Fruit fly (Drosophila melanogaster) whole organism, wandering third instar larva: Measurements from ENCODE around the gene Daxx.

Source experiments
- Abd-B ChIP-seq: fragments of >200 bp; optimal IDR thresholded peaks from 2 replicates; lab custom pipeline; 2017; ENCODE audit warnings: missing biosample characterization, missing genetic modification characterization
- CG9705 ChIP-seq: fragments of 200-800 bp; sonication (Bioruptor generic); optimal IDR thresholded peaks from 2 replicates; lab custom pipeline; 2018; ENCODE audit warnings: missing biosample characterization, mild to moderate bottlenecking, missing genetic modification characterization
- CrebA ChIP-seq: fragments of 200-800 bp; sonication (Bioruptor generic); optimal IDR thresholded peaks from 2 replicates; lab custom pipeline; 2016; ENCODE audit warnings: missing biosample characterization, mild to moderate bottlenecking, missing genetic modification characterization, borderline replicate concordance
- Dfd ChIP-seq: fragments of >200 bp; optimal IDR thresholded peaks from 2 replicates; lab custom pipeline; 2017; ENCODE audit warnings: missing biosample characterization, missing genetic modification characterization
- GATAd ChIP-seq: sonication (Bioruptor generic); optimal IDR thresholded peaks from 2 replicates; lab custom pipeline; 2016; ENCODE audit warnings: missing biosample characterization, missing genetic modification characterization
- HLH106 ChIP-seq: fragments of 200-800 bp; optimal IDR thresholded peaks from 3 replicates; lab custom pipeline; 2019; ENCODE audit warnings: missing biosample characterization, mild to moderate bottlenecking, missing genetic modification characterization, moderate library complexity
- Hnf4 ChIP-seq: fragments of 200-800 bp; sonication (Bioruptor generic); optimal IDR thresholded peaks from 2 replicates; lab custom pipeline; 2016; ENCODE audit warnings: missing biosample characterization, mild to moderate bottlenecking, missing genetic modification characterization
- Hr78 ChIP-seq: fragments of >200 bp; optimal IDR thresholded peaks from 2 replicates; lab custom pipeline; 2017; ENCODE audit warnings: missing biosample characterization, missing genetic modification characterization
- Jra ChIP-seq: sonication (Bioruptor generic); optimal IDR thresholded peaks from 2 replicates; lab custom pipeline; 2016; ENCODE audit warnings: missing biosample characterization, missing genetic modification characterization
- Mio ChIP-seq: sonication (Bioruptor generic); optimal IDR thresholded peaks from 2 replicates; lab custom pipeline; 2016; ENCODE audit warnings: missing biosample characterization, missing genetic modification characterization
- Myc ChIP-seq: fragments of >200 bp; optimal IDR thresholded peaks from 2 replicates; lab custom pipeline; 2017
- N ChIP-seq: fragments of >200 bp; optimal IDR thresholded peaks from 2 replicates; lab custom pipeline; 2018; ENCODE audit warnings: missing biosample characterization, missing external identifiers, missing genetic modification characterization
- OdsH ChIP-seq: fragments of 200-800 bp; sonication (Bioruptor generic); optimal IDR thresholded peaks from 2 replicates; lab custom pipeline; 2016; ENCODE audit warnings: missing biosample characterization, mild to moderate bottlenecking, missing genetic modification characterization
- Rel ChIP-seq, 2 experiments: fragments of 200-800 bp; sonication (Bioruptor generic) in 1 of 2; optimal IDR thresholded peaks; 2 replicates in 1 of 2; 3 replicates in 1 of 2; lab custom pipeline; 2016 to 2019; ENCODE audit warnings: mild to moderate bottlenecking in 2 of 2, missing biosample characterization in 2 of 2, missing genetic modification characterization in 2 of 2, moderate library complexity in 1 of 2
- Sp1 ChIP-seq: fragments of 200-800 bp; sonication (Bioruptor generic); optimal IDR thresholded peaks from 3 replicates; lab custom pipeline; 2019; ENCODE audit warnings: missing biosample characterization, mild to moderate bottlenecking, missing genetic modification characterization, moderate library complexity
- Vsx2 ChIP-seq: fragments of 200-300, 225-300 bp; sonication (Bioruptor generic); optimal IDR thresholded peaks from 2 replicates; lab custom pipeline; 2018; ENCODE audit warnings: missing biosample characterization, missing genetic modification characterization; ENCODE audit not compliant: partially characterized antibody
- brk ChIP-seq: fragments of 200-800 bp; sonication (Bioruptor generic); optimal IDR thresholded peaks from 2 replicates; lab custom pipeline; 2016; ENCODE audit warnings: missing biosample characterization, mild to moderate bottlenecking, missing genetic modification characterization
- dl ChIP-seq, 2 experiments: fragments of 175-275, 200-275 bp in 1 of 2; fragments of 200-275 bp in 1 of 2; sonication (Bioruptor generic); optimal IDR thresholded peaks; lab custom pipeline; 2018; ENCODE audit warnings: mild to moderate bottlenecking in 2 of 2, missing biosample characterization in 2 of 2, missing genetic modification characterization in 2 of 2, moderate library complexity in 2 of 2; ENCODE audit not compliant: partially characterized antibody in 2 of 2, insufficient read depth in 1 of 2
- dmrt93B ChIP-seq: fragments of 200-800 bp; sonication (Bioruptor generic); optimal IDR thresholded peaks from 2 replicates; lab custom pipeline; 2018; ENCODE audit warnings: missing biosample characterization, mild to moderate bottlenecking, missing genetic modification characterization
- dsf ChIP-seq: sonication (Bioruptor generic); optimal IDR thresholded peaks from 2 replicates; lab custom pipeline; 2016; ENCODE audit warnings: missing biosample characterization, missing genetic modification characterization, borderline replicate concordance
- ey ChIP-seq: fragments of 200-800 bp; sonication (Bioruptor generic); optimal IDR thresholded peaks from 2 replicates; lab custom pipeline; 2016; ENCODE audit warnings: missing biosample characterization, missing genetic modification characterization
- foxo ChIP-seq, 2 experiments: fragments of 200-800 bp; sonication (Bioruptor generic); optimal IDR thresholded peaks; 2 replicates in 1 of 2; 3 replicates in 1 of 2; lab custom pipeline; 2016 to 2017; ENCODE audit warnings: missing biosample characterization in 2 of 2, missing genetic modification characterization in 2 of 2
- fru ChIP-seq: fragments of 200-800 bp; sonication (Bioruptor generic); optimal IDR thresholded peaks from 3 replicates; lab custom pipeline; 2016; ENCODE audit warnings: missing biosample characterization, mild to moderate bottlenecking, missing genetic modification characterization
- h ChIP-seq: fragments of 200-800 bp; sonication (Bioruptor generic); optimal IDR thresholded peaks from 3 replicates; lab custom pipeline; 2016; ENCODE audit warnings: missing biosample characterization, mild to moderate bottlenecking, missing genetic modification characterization
- lola ChIP-seq: fragments of >200 bp; optimal IDR thresholded peaks from 2 replicates; lab custom pipeline; 2017; ENCODE audit warnings: missing biosample characterization, missing genetic modification characterization
- pan ChIP-seq: fragments of >200 bp; optimal IDR thresholded peaks from 2 replicates; lab custom pipeline; 2017
- psq ChIP-seq: fragments of 200-800 bp; sonication (Bioruptor generic); optimal IDR thresholded peaks from 3 replicates; lab custom pipeline; 2017; ENCODE audit warnings: missing biosample characterization, mild to moderate bottlenecking, missing genetic modification characterization, moderate library complexity
- rgr ChIP-seq: fragments of 200-800 bp; sonication (Bioruptor generic); optimal IDR thresholded peaks from 3 replicates; lab custom pipeline; 2016; ENCODE audit warnings: missing biosample characterization, mild to moderate bottlenecking, missing genetic modification characterization
- sage ChIP-seq: fragments of 200-800 bp; sonication (Bioruptor generic); optimal IDR thresholded peaks from 2 replicates; lab custom pipeline; 2016; ENCODE audit warnings: missing biosample characterization, mild to moderate bottlenecking, missing genetic modification characterization
- sv ChIP-seq: fragments of 200-800 bp; sonication (Bioruptor generic); optimal IDR thresholded peaks from 3 replicates; lab custom pipeline; 2016; ENCODE audit warnings: missing biosample characterization, missing genetic modification characterization
- tai ChIP-seq: sonication (Bioruptor generic); optimal IDR thresholded peaks from 2 replicates; lab custom pipeline; 2016; ENCODE audit warnings: missing biosample characterization, missing genetic modification characterization
- usp ChIP-seq: fragments of >200 bp; optimal IDR thresholded peaks from 2 replicates; lab custom pipeline; 2017; ENCODE audit warnings: missing biosample characterization, missing genetic modification characterization
- woc ChIP-seq: sonication (Bioruptor generic); optimal IDR thresholded peaks from 2 replicates; lab custom pipeline; 2016; ENCODE audit warnings: missing biosample characterization, mild to moderate bottlenecking, missing genetic modification characterization

Gene Daxx

dm6 chr2L:6449753-6450152 lies 31.0 kb upstream of the Daxx start:
- no peak for TF ChIP-seq Rel (GFP tag; optimal IDR thresholded peaks at IDR 0.05; lab: Kevin White, UChicago)
- peak; percentile 47 for TF ChIP-seq Rel (tag; optimal IDR thresholded peaks at IDR 0.05; lab: Kevin White, UChicago)
- TF ChIP-seq pan (lab: Kevin White, UChicago) = no peak

- TF ChIP-seq h (GFP tag; lab: Kevin White, UChicago) (no peak), N (GFP tag; lab: Kevin White, UChicago) (peak; percentile 76), Jra (no peak), usp (GFP tag; lab: Kevin White, UChicago) (no peak), foxo (GFP tag; optimal IDR thresholded peaks at IDR 0.05; lab: Kevin White, UChicago) (peak in 1 of 2 experiments; percentile 18), fru (GFP tag; lab: Kevin White, UChicago) (peak; percentile 37)
- TF ChIP-seq, all 38 proteins: peak for 3
These were observed 25.4 kb upstream of the Daxx start, which contains the start of gene retm for dm6 chr2L:6455032-6455954. Gene retm, minus strand, starts transcription at chr2L:6455929.

dm6 chr2L:6455955-6456599 lies 24.7 kb upstream of the Daxx start, which contains the start of gene frj:
Gene frj, plus strand, starts transcription at chr2L:6456052.
- TF ChIP-seq pan (lab: Kevin White, UChicago) (no peak), Dfd (no peak), Vsx2 (GFP tag; lab: Kevin White, UChicago) (no peak), HLH106 (peak; percentile 57), dl (GFP tag; optimal IDR thresholded peaks at IDR 0.05; lab: Kevin White, UChicago; ENCODE audit: insufficient read depth in 1 of 2, partially characterized antibody in 2 of 2) (no peak), Hnf4 (GFP tag; lab: Kevin White, UChicago) (peak; percentile 63), lola (peak; percentile 49), GATAd (GFP tag; lab: Kevin White, UChicago) (no peak), dsf (peak; percentile 20), N (GFP tag; lab: Kevin White, UChicago) (peak; percentile 89), psq (GFP tag; lab: Kevin White, UChicago) (peak; percentile 13), ey (peak; percentile 47), Hr78 (GFP tag; lab: Kevin White, UChicago) (peak; percentile 87), Jra (peak; percentile 52), OdsH (GFP tag; lab: Kevin White, UChicago) (peak; percentile 17), Myc (lab: Kevin White, UChicago) (peak; percentile 21), usp (GFP tag; lab: Kevin White, UChicago) (no peak), fru (GFP tag; lab: Kevin White, UChicago) (peak; percentile 45), sv (GFP tag; lab: Kevin White, UChicago) (peak; percentile 63), CrebA (no peak), Abd-B (GFP tag; lab: Kevin White, UChicago) (peak; percentile 26), rgr (GFP tag; lab: Kevin White, UChicago) (peak; percentile 49), sage (GFP tag; lab: Kevin White, UChicago) (peak; percentile 3), foxo (GFP tag; optimal IDR thresholded peaks at IDR 0.05; lab: Kevin White, UChicago) (peak in 1 of 2 experiments; percentile 51), CG9705 (GFP tag; lab: Kevin White, UChicago) (peak; percentile 50), Mio (GFP tag; lab: Kevin White, UChicago) (no peak), h (GFP tag; lab: Kevin White, UChicago) (peak; percentile 42), dmrt93B (GFP tag; lab: Kevin White, UChicago) (peak; percentile 49), woc (GFP tag; lab: Kevin White, UChicago) (peak; percentile 47), tai (GFP tag; lab: Kevin White, UChicago) (no peak), brk (GFP tag; lab: Kevin White, UChicago) (no peak)

- no peak for TF ChIP-seq Mio (GFP tag; lab: Kevin White, UChicago)
- TF ChIP-seq Sp1 (GFP tag; lab: Kevin White, UChicago) = no peak
- no peak for TF ChIP-seq Rel (GFP tag; optimal IDR thresholded peaks at IDR 0.05; lab: Kevin White, UChicago)
- TF ChIP-seq Rel (tag; optimal IDR thresholded peaks at IDR 0.05; lab: Kevin White, UChicago) = peak; percentile 5
- TF ChIP-seq, all 38 proteins: peak for 1
These were observed 23.1 kb upstream of the Daxx start for dm6 chr2L:6457583-6457982.
